Worm (Caenorhabditis elegans): ENCODE data around the gene clec-199.

DNA sequence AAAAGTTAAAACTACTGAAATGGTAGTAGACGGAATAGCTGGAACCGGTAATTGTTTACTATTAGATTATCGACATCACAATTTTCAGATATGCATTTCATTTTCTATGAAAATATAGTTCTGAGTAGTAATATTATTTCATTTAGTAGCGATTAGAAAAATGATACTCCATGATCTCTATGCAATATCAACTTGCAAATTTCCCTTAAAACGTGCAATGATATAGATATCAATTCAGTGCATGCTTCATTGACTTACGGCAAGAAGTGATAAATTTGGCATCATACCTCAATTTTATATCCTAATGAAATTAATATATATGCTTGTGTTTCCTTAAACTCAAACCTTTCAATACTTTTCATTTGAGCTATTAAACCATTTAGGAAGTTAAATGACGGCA lies 9.0 kb upstream of the clec-199 start, which contains the start of gene C49C3.21:
- TF ChIP-seq scrt-1 (GFP tag; IDR thresholded peaks at IDR 0.05) (no peak), flt-1 (GFP tag; IDR thresholded peaks at IDR 0.05) (no peak), ama-1 (optimal IDR thresholded peaks at IDR 0.05) (no peak), hmg-4 (GFP tag; optimal IDR thresholded peaks at IDR 0.05) (no peak)
